Worm (Caenorhabditis elegans) whole organism, mixed stage, embryonic: ENCODE data around the gene dcaf-1.

Experiments used
- ces-1 ChIP-seq: fragments of 150-350 bp; optimal IDR thresholded peaks from 2 replicates; lab custom pipeline; 2014; ENCODE audit warnings: missing biosample characterization, missing genetic modification reagents, missing genetic modification characterization
- elt-1 ChIP-seq: sonication (generic microtip); optimal IDR thresholded peaks from 2 replicates; lab custom pipeline; 2017; ENCODE audit warnings: missing genetic modification characterization, mild to moderate bottlenecking, missing compliant biosample characterization, antibody characterized with exemption, moderate library complexity, borderline replicate concordance; ENCODE audit not compliant: insufficient read depth
- elt-3 ChIP-seq: fragments of 150-350 bp; optimal IDR thresholded peaks from 2 replicates; lab custom pipeline; 2014; ENCODE audit warnings: missing biosample characterization, missing genetic modification characterization
- flh-1 ChIP-seq: fragments of 200-800 bp; sonication (Bioruptor generic); optimal IDR thresholded peaks from 2 replicates; lab custom pipeline; 2018; ENCODE audit warnings: mild to moderate bottlenecking, missing genetic modification characterization, moderate library complexity, missing compliant biosample characterization
- lin-13 ChIP-seq: fragments of 150-350 bp; optimal IDR thresholded peaks from 2 replicates; lab custom pipeline; 2014; ENCODE audit warnings: missing biosample characterization, missing genetic modification characterization
- nhr-12 ChIP-seq: fragments of 150-350 bp; optimal IDR thresholded peaks from 2 replicates; lab custom pipeline; 2014; ENCODE audit warnings: missing biosample characterization, missing genetic modification characterization
- nhr-28 ChIP-seq: fragments of 150-350 bp; optimal IDR thresholded peaks from 2 replicates; lab custom pipeline; 2014; ENCODE audit warnings: missing biosample characterization, missing genetic modification characterization
- nhr-76 ChIP-seq: sonication (generic microtip); optimal IDR thresholded peaks from 2 replicates; lab custom pipeline; 2017; ENCODE audit warnings: missing biosample characterization, missing genetic modification characterization
- pha-4 ChIP-seq: fragments of 150-350 bp; optimal IDR thresholded peaks from 2 replicates; lab custom pipeline; 2018; ENCODE audit warnings: missing biosample characterization, missing genetic modification reagents, missing genetic modification characterization
- snpc-4 ChIP-seq: fragments of 150-350 bp; optimal IDR thresholded peaks from 2 replicates; lab custom pipeline; 2014; ENCODE audit warnings: missing biosample characterization, missing genetic modification characterization
- ztf-11 ChIP-seq: fragments of 150-350 bp; optimal IDR thresholded peaks from 2 replicates; lab custom pipeline; 2014; ENCODE audit warnings: missing biosample characterization, missing genetic modification characterization

DNA sequence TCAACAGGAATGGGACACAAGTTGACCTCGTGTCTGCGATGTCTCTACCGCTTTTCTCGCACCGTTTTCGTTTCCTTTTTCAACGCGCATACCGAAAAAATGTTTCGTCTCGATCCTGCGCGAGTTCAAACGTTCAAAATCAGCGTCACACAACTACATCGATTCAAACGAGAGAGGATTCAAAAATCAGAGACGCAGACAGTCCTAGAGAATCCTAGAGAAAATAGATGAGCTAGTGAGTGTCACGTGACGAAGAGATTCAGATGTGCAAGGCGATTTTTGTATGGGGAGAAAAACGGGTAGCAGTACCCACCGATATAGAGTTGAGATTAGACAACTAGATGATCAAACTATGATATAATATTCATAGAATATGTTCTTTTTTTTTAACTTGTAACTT, 36.6 kb downstream of the dcaf-1 start:
- no peak for TF ChIP-seq nhr-12
- TF ChIP-seq nhr-76 (tag; lab: Kevin White, UChicago): no peak
- TF ChIP-seq ztf-11 (tag; lab: Kevin White, UChicago): no peak
- TF ChIP-seq flh-1 (GFP tag; lab: Kevin White, UChicago): no peak
- TF ChIP-seq nhr-28 (tag; lab: Kevin White, UChicago): no peak
- no peak for TF ChIP-seq ces-1
- TF ChIP-seq snpc-4 (tag; lab: Kevin White, UChicago): no peak
- TF ChIP-seq pha-4 (tag; lab: Kevin White, UChicago): no peak
- no peak for TF ChIP-seq elt-1 (tag; lab: Kevin White, UChicago)
- TF ChIP-seq lin-13: no peak
- no peak for TF ChIP-seq elt-3 (tag; lab: Kevin White, UChicago)
